Worm (Caenorhabditis elegans) whole organism, L4/young adult: ENCODE data around the gene ndx-3.

Experiments
- W03F9.2 ChIP-seq: fragments of 150-350 bp; optimal IDR thresholded peaks from 2 replicates; lab custom pipeline; 2014; ENCODE audit warnings: missing biosample characterization, missing genetic modification characterization
- dao-5 ChIP-seq: sonication (generic microtip); optimal IDR thresholded peaks from 2 replicates; lab custom pipeline; 2016; ENCODE audit warnings: missing genotype, missing genetic modification characterization, moderate library complexity, missing compliant biosample characterization
- him-1 ChIP-seq: sonication (generic microtip); optimal IDR thresholded peaks from 2 replicates; lab custom pipeline; 2016; ENCODE audit warnings: missing genotype, missing genetic modification reagents, missing genetic modification characterization, missing compliant biosample characterization

Gene ndx-3

DNA sequence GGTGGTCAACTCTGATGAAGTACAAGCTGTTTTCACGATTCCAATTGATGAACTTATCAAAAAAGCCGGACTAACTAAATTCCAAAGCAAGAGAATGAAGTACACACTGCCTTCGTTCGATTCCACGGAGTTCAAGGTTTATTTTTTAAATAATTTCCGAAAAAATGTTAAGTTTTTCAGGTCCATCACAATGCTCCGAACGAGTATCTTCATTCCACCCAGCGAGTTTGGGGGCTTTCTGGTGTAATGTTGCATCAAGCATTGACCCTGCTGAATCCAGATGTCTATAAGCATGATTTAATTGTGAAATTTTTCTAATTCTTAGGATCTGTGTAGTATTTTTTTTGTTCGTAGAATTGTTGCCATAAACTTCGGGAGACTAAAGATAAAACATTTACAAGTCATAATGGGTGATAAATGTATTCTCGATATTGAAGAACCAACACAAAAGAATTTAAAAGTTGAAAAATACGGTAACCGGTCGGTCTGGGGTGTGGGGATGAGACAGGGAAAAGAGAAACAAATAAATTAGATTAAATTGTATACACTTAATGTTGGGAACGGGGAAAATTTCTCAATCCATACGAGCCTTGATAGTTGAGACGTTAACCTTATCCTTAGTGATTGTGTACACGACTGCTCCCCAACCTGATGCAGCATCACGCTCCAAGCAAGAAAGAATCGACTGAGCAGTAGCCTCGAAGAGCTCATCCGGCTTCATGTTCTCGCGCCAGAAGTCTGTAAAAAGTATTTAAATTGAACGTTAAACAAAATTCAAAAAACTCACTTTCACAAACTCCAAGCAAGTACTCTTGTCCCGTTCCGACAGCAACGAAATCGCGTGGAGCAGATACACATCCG is 940 bp downstream of the ndx-3 start:
- TF ChIP-seq dao-5 (no peak), W03F9.2 (no peak), him-1 (no peak)

DNA sequence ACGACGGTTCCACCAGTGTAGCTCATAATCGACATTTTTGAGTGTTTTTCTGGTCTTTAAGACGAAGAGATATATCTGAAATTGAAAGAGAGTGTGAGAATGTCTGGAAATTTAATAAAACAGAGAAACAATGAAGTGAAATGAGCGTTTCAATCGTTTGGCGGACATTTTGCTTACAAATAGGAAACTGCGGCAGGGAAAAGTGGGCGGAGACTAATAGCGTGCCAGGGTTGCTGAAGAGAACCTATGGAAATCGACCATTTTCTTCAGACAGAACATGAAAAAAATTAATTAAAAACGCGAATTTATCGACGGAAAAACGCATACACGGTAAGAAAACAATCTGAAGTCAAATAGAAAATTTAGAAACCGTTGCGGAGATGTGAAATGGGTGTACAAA is 2.0 kb downstream of the ndx-3 start, which contains the start of gene pbs-3:
Gene pbs-3, minus strand, starts transcription at position 75 of the 400 bp plus-strand sequence.
- TF ChIP-seq W03F9.2 = peak; percentile 38
- no peak for TF ChIP-seq him-1
- TF ChIP-seq dao-5 = no peak

DNA sequence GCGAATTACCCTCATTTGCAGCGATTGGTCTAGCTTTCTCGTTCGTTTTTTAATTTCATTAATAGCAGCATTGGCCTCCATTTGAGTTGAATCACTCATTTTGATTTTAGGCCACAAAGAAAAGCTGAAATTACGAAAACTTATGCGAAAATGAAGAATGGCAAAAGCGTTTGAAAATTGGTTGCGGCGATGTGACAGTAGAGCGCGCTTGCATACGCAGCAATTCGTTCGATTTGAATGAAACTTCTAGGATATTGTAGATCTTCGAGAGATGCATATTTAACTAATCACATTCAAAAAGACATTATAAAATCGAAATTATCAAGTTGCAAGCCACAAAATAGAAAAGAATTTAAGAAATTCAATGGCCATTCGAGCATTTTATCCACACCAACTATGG is 6.3 kb downstream of the ndx-3 start, which contains the start of gene ulp-2:
Gene ulp-2, minus strand, starts transcription at position 158 of the 400 bp plus-strand sequence.
- no peak for TF ChIP-seq him-1
- no peak for TF ChIP-seq W03F9.2
- no peak for TF ChIP-seq dao-5

DNA sequence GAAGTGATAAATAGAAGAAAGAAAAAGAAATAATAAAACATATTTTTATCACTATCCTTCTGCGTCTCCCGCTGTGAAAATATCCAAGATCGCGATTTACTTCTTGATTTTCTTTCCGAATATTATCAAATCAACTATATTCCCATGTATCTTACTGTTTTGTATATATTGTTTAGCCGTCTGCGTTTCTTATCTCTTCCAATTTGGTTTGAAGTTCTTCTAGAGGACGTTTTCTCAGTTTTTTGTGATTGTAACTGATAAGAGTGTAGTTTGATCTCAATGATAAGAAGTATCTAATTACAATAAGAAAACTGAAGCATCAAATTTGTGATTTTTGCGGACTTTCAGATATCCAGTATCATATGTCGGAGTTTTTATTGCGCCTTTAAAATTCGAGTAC is 7.3 kb downstream of the ndx-3 start:
- TF ChIP-seq dao-5 = no peak
- peak; percentile 9 for TF ChIP-seq W03F9.2
- no peak for TF ChIP-seq him-1

DNA sequence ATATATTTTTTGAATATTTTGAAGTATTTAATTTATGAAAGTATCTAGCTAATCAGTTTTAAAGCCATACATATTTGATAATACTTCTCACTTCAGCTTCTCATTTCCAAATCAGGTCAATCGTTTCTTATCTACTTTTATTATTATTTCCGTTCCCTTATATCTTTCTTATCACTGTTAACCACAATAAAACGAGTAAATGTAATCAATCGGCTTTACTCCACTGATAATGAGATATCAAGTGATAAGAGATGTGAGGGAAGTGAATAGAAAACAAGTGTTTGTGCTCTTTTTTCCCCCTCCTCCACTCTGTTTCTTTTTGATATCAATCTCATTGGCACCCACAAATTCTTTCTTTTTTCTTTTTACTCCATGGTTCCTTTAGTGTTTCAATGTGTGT is 13.2 kb downstream of the ndx-3 start:
- no peak for TF ChIP-seq him-1

DNA sequence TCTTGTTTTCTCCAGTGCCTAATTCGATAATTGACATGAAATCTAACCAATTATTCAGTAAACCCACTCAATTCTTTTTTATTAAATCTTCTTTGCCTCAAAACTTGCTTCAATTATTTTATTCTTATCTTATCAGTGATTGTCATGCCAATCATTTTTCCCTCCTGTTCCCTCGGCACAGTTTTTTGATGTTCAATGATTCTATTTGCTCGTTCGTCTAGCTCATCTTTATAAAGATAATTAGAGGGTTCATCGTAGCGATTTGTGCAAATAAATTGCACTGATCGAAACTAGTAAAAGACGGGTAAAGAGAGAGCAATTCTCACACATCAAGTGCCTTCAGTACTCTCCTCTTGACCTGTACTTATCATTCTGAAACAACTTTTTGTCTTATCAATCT is 14.2 kb downstream of the ndx-3 start:
- TF ChIP-seq W03F9.2 (no peak), him-1 (no peak), dao-5 (no peak)

DNA sequence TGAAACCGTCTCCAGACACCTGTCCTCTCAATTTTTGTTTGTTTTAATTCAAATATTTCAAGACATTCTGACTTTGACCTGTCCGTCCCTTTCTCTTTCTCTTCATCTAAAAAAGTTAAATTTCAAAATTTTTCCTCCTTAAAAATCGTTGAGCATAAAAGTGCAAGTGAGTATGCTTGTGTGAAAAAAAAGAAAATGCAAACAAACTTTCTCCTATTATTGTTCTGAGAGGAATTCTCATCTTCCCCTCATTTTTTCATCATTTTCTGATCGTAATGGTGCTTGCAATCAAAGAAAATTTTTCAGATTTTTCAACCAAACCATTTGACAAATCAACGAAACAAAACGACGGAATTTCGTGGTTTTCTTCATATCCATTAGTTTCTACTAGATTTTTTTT is 15.5 kb downstream of the ndx-3 start, which contains the start of gene shc-2:
Gene shc-2, plus strand, starts transcription at position 301 of the 400 bp plus-strand sequence.
- TF ChIP-seq him-1 (no peak), W03F9.2 (no peak), dao-5 (no peak)

DNA sequence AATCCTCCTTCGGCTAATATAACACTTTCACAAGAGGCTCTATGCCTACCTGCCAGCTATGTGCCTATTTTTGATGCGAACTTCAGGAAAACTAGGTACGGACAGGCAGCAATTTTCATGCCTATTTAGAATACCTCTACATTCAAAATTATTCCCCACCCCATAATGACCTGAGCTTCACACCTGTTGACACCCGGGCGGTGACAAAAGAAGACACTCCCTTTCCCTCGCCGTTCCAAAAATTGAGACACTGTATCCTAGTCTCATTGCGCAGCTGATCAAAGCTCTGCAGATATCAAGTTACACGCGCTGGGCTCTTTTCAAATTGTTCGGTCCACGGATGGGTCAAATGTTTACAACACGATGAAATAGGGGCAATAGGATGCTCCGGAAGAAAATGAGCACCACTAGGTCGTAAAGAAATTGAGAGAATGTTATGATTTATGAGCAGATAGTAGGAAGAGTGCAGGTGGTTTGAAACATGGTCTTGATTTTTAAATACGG is 21.1 kb downstream of the ndx-3 start:
- TF ChIP-seq W03F9.2 (no peak), dao-5 (no peak), him-1 (no peak)

DNA sequence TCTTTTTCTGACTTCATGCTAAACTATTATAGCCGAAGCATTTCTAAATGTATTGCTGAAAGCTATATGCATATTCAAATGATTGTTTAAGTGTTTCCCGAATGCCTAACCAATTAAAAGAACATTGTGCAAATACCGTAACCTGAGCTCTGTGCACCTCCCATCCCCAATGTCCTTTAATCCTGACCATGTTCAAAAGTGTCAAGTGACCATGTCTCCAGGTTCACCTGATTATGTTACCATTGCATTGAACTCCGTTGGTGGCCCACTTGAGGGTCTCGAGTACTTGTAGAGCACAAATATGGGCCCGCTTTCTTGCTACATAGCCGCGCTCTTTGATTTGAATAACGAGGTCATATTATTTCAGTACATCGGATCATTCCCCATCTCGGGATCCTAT is 21.9 kb downstream of the ndx-3 start:
- TF ChIP-seq dao-5 = no peak
- TF ChIP-seq him-1 = no peak
- no peak for TF ChIP-seq W03F9.2

DNA sequence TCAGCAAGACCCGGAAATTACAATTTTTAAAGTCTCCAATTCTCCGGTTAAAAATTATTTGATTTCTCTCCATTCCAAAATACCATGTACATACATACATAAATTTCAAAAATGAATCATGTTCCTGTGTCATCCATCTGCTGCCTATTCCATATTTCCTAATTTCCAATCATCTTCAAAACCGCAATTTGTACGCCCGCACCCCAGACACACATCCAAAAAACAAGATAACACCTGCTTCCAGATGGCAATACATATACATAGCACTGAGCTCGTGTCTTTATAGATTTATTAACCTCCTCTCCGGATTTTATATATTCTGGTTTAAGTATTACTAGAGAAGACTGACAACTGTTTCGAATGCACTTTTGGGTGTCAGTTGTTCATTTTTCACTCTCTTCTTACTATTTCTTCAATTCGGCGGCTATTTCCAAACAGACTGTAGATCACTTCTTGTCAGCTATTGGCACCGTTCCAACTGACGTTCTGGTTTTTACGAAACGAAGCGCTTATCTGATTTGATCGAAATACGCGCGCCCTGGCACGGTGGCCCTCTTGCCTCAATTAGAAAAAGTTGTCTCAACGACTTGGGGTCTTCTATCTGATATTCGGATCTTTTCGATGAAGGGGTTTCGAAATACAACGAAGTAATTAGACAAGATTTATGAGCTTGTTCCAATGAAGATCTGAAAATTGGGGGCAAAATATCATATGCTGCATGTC is 28.5 kb downstream of the ndx-3 start:
- TF ChIP-seq dao-5 (no peak), W03F9.2 (no peak), him-1 (no peak)

DNA sequence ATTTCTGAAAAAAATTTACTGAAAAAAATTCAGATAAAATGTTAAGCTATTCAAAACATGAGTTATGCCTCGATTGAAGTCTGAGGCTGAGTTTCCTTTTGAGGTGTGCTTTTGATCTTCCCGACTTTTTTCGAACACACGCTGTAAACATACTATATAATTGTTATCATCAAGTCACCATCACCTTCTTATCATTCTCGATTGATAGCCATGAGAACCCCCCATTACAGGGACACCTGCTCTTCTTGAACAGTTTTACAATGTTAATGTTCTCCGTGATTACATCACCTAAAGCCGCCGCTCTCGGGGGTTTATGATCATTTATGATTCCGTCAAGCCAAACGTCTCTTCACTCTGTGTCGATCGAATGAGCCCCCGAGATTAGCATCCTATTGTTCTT is 30.8 kb downstream of the ndx-3 start:
- TF ChIP-seq W03F9.2 = no peak
- TF ChIP-seq him-1 = no peak
- no peak for TF ChIP-seq dao-5

DNA sequence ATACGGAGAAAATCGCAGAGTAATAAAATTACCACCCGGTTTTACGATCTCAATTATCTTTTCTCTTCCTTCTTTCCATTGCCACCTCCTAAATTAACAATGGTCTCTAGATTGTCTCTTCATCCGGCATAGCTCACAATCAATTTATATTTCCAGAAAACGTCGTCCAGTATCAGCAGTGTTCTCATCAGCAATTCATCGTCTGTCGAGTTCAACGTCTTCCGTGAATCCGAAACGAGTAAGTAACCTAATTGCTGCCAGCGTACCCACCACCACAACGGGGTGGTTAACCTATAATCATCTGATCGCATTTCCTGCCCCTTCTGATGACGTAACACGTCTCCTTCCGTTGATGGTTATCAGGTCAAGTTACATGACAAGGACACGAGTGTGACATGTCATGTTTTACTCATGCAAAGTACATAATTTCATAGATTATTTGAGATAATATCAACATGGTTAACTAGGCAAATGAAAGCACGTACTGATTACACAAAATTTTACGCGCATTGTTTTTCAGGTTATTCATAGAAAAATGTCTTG is 32.6 kb downstream of the ndx-3 start:
- no peak for TF ChIP-seq W03F9.2
- TF ChIP-seq dao-5 = no peak
- TF ChIP-seq him-1 = no peak

DNA sequence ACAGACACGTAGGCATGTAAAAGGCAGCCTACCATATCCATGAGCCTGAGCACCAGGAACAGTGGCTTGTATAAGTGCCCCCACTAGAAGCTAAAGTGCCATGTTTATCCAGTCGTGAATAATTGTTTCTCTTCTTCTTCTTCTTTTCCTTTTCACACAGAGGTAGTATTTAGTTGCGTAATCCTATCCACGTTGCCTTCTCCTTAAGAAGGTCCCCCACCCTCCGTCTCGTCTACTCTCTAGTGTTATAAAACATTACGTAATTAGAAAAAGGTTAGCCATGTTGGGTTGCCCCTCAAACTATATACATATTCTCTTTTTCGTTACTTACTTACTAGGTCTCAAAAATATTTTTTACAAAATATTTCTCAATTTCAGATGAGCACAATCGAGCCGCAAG is 33.3 kb downstream of the ndx-3 start:
- no peak for TF ChIP-seq W03F9.2
- no peak for TF ChIP-seq him-1
- no peak for TF ChIP-seq dao-5

DNA sequence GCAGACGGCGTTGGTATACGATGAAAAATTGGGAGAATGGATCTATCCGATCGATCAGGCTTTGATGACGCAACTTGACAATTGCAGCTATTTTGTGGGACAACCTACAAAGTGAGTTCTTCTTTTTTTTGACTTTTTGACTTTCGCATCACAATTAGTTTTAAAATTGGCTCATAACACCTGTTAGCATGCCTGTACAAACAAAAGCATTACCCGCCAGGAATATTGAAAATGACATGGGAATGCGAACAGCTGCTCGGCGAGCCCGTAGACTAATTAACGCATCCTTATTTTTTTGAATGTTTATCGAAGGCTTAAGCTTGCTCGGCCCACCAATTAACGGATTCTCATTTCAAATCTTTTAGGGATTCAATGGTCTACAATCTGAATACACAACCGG is 33.9 kb downstream of the ndx-3 start:
- TF ChIP-seq dao-5 (no peak), W03F9.2 (no peak), him-1 (no peak)

DNA sequence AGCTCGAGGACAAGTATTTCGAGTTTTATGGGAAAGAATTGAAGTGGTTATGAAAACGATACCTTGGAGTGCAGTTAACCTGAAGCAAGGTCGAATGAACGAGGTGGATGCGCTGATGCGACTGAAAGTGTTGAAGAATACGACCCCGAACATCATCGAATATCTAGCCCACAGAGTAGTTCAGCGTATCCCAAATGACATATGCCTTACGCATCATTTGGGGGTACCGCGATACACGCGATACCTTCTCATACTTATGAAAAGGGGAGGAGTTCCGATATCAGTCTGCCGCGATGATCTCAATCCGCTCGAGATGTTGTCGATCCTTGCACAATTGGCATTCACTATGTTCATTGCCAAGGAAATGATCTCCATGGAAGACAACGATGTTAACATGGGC is 36.4 kb downstream of the ndx-3 start, which contains the start of gene T27F7.12:
Gene T27F7.12, plus strand, starts transcription at position 301 of the 400 bp plus-strand sequence.
- TF ChIP-seq him-1 (no peak), dao-5 (no peak), W03F9.2 (no peak)

DNA sequence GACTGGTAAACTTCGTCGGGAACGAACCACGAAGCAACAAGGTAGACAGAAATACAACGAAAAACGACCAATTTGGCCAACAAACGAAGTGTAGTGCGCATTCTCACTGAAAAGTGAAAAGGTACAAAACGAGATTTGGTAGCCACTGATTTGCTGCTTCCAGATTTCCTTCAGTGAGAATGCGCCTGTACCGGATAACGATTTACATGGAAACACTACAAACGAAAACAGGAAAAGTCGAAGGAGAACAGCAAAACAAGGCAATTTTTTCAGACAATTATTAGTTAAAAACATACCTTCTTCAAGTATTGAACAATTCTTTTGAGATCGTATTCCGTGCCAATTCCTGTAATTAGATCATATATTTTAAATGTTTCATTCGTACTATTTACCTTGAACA is 39.6 kb downstream of the ndx-3 start, which contains the start of gene pigb-1:
Gene pigb-1, minus strand, starts transcription at position 101 of the 400 bp plus-strand sequence.
- no peak for TF ChIP-seq dao-5
- no peak for TF ChIP-seq W03F9.2
- no peak for TF ChIP-seq him-1
